Fruit fly (Drosophila melanogaster) whole organism, prepupa: ENCODE results near the gene CG15196.

Experiments used
- CG6792 ChIP-seq: fragments of 200-800 bp; sonication (Bioruptor generic); optimal IDR thresholded peaks from 3 replicates; lab custom pipeline; 2016; ENCODE audit warnings: missing biosample characterization, missing genetic modification characterization
- CG6808 ChIP-seq: fragments of 200-800 bp; sonication (Bioruptor generic); optimal IDR thresholded peaks from 3 replicates; lab custom pipeline; 2017; ENCODE audit warnings: missing biosample characterization, missing genetic modification characterization, mild to moderate bottlenecking, moderate library complexity, missing genetic modification reagents
- Eip75B ChIP-seq: fragments of 200-800 bp; sonication (Bioruptor generic); optimal IDR thresholded peaks from 3 replicates; lab custom pipeline; 2016; ENCODE audit warnings: missing biosample characterization, missing genetic modification characterization
- Lpt ChIP-seq: fragments of 200-800 bp; sonication (Bioruptor generic); optimal IDR thresholded peaks from 3 replicates; lab custom pipeline; 2016; ENCODE audit warnings: missing biosample characterization, missing genetic modification characterization
- Sox15 ChIP-seq: fragments of 200-800 bp; sonication (Bioruptor generic); optimal IDR thresholded peaks from 3 replicates; lab custom pipeline; 2016; ENCODE audit warnings: missing biosample characterization, missing genetic modification characterization
- acj6 ChIP-seq: fragments of 200-800 bp; sonication (Bioruptor generic); optimal IDR thresholded peaks from 3 replicates; lab custom pipeline; 2016; ENCODE audit warnings: missing biosample characterization, missing genetic modification characterization
- pdm3 ChIP-seq: fragments of 200-800 bp; sonication (Bioruptor generic); optimal IDR thresholded peaks from 3 replicates; lab custom pipeline; 2016; ENCODE audit warnings: missing biosample characterization, missing genetic modification characterization

DNA sequence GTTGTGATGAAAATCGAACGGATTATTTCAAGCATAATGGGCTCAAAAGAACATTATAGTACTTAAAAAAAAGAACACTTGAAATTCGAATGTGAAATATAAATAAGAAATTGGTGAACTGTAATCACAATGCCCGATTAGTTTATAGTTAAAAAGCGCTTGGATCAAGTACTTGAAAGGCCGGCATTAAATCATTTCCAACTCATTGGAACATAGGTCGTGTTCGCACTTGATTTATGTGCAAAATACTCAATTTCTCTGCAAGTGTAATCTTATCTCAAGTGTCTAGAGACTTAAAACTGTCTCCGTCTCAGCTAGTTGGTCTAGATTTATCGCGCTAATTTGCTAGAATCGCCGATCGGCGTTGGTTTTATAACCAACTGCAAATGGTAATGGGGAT, 14.8 kb downstream of the CG15196 start:
- TF ChIP-seq Eip75B (GFP tag; lab: Kevin White, UChicago) (no peak), Sox15 (no peak), CG6792 (GFP tag; lab: Kevin White, UChicago) (no peak), pdm3 (GFP tag; lab: Kevin White, UChicago) (no peak), acj6 (GFP tag; lab: Kevin White, UChicago) (no peak), Lpt (GFP tag; lab: Kevin White, UChicago) (no peak), CG6808 (no peak)
